Worm (Caenorhabditis elegans): ENCODE results near the gene Y116A8B.4.

Gene Y116A8B.4

DNA sequence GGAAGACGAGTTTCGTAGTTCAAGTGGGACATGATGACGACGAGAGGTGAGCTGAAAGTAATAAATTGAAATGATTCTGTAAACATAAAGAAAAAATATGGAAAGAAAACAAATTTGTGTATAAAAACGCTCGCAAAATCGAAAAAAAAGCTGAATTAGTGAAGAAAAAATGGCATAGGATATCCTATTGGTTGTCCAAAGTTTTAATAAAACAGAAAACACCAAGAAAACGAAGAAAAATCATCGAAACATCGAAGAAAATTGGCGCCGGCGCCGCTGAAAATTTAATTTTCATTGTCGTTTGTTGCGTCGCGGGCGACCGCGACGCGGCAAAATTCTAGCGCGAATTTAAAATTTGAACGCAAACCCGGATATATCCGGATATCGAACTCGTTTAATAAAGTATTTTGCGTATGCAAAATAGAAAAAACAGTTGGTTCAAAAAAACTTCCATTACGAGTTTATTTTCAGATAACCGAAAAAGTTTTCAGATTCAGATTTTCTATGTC is 50.1 kb downstream of the Y116A8B.4 start, which contains the start of gene gln-5 (continued):
- TF ChIP-seq madf-3 (GFP tag; IDR thresholded peaks at IDR 0.05) = peak; percentile 96
- TF ChIP-seq F49E8.2 (tag; optimal IDR thresholded peaks at IDR 0.05; ENCODE audit: insufficient read depth) = peak; percentile 48
- TF ChIP-seq nfyb-1 (GFP tag; IDR thresholded peaks at IDR 0.05) = peak; percentile 27; the same call in 1 of the 2 replicates
- TF ChIP-seq F22D6.2 (tag; optimal IDR thresholded peaks at IDR 0.05) = no peak
- no peak for TF ChIP-seq F37B4.10 (GFP tag; IDR thresholded peaks at IDR 0.05)
- TF ChIP-seq B0336.3 (GFP tag; IDR thresholded peaks at IDR 0.05) = peak; percentile 37; the same call in 1 of the 2 replicates
- TF ChIP-seq egl-18 (GFP tag; IDR thresholded peaks at IDR 0.05) = no peak
- TF ChIP-seq nhr-90 (tag; optimal IDR thresholded peaks at IDR 0.05) = no peak
- no peak for TF ChIP-seq bed-1 (GFP tag; IDR thresholded peaks at IDR 0.05)
- TF ChIP-seq efl-1 (GFP tag; optimal IDR thresholded peaks at IDR 0.05) = peak; percentile 97
- TF ChIP-seq madf-8 (GFP tag; conservative IDR thresholded peaks at IDR 0.05) = peak; percentile 95
- no peak for TF ChIP-seq ets-4 (GFP tag; optimal IDR thresholded peaks at IDR 0.05)
- TF ChIP-seq F57C9.4 (tag; optimal IDR thresholded peaks at IDR 0.05) = no peak
- TF ChIP-seq gei-17 (GFP tag; optimal IDR thresholded peaks at IDR 0.05) = no peak
- TF ChIP-seq nhr-80 (tag; optimal IDR thresholded peaks at IDR 0.05) = no peak
- TF ChIP-seq somi-1 (GFP tag; optimal IDR thresholded peaks at IDR 0.05) = no peak
- no peak for TF ChIP-seq unc-62 (GFP tag; optimal IDR thresholded peaks at IDR 0.05)
- peak; percentile 94 for TF ChIP-seq ceh-91 (GFP tag; IDR thresholded peaks at IDR 0.05)
- TF ChIP-seq nfya-1 (tag; optimal IDR thresholded peaks at IDR 0.05; ENCODE audit: borderline replicate concordance, insufficient read depth) = no peak
- no peak for TF ChIP-seq let-526 (GFP tag; IDR thresholded peaks at IDR 0.05)
- no peak for TF ChIP-seq Y53G8AR.9 (GFP tag; conservative IDR thresholded peaks at IDR 0.05)
- TF ChIP-seq xnd-1 (tag; optimal IDR thresholded peaks at IDR 0.05) = peak; percentile 93
- TF ChIP-seq dpff-1 (tag; optimal IDR thresholded peaks at IDR 0.05) = no peak
- no peak for TF ChIP-seq mes-4 (tag; optimal IDR thresholded peaks at IDR 0.05)
- TF ChIP-seq dpl-1 (GFP tag; optimal IDR thresholded peaks at IDR 0.05) = peak; percentile 90
- TF ChIP-seq lsl-1 (GFP tag; optimal IDR thresholded peaks at IDR 0.05) = peak; percentile 71
- peak; percentile 16 for TF ChIP-seq athp-1 (tag; optimal IDR thresholded peaks at IDR 0.05)
- TF ChIP-seq snpc-4 (GFP tag; optimal IDR thresholded peaks at IDR 0.05) = peak; percentile 35
- peak in 3 of 4 experiments; percentile 16 to 76 (median 71) for TF ChIP-seq snpc-4 (tag; optimal IDR thresholded peaks at IDR 0.05)
- no peak for TF ChIP-seq T07F8.4 (tag; optimal IDR thresholded peaks at IDR 0.05)
- TF ChIP-seq ztf-28 (GFP tag; IDR thresholded peaks at IDR 0.05) = no peak
- no peak for TF ChIP-seq B0035.1 (tag; optimal IDR thresholded peaks at IDR 0.05)
- no peak for TF ChIP-seq madf-10 (tag; optimal IDR thresholded peaks at IDR 0.05)
- TF ChIP-seq ztf-18 (tag; optimal IDR thresholded peaks at IDR 0.05) = no peak
- TF ChIP-seq zim-3 (tag; optimal IDR thresholded peaks at IDR 0.05) = no peak
- TF ChIP-seq Y95B8A.8 (GFP tag; IDR thresholded peaks at IDR 0.05) = 0 out of 2 replicates have a peak, but pooled peaks have one; percentile 66
- peak; percentile 77 for TF ChIP-seq rcor-1 (GFP tag; IDR thresholded peaks at IDR 0.05)
- TF ChIP-seq snpc-1.1 (tag; optimal IDR thresholded peaks at IDR 0.05; ENCODE audit: insufficient read depth) = no peak
- peak; percentile 41 for TF ChIP-seq snpc-1.3 (tag; optimal IDR thresholded peaks at IDR 0.05; ENCODE audit: insufficient read depth)
- TF ChIP-seq ekl-4 (GFP tag; IDR thresholded peaks at IDR 0.05) = no peak
- no peak for TF ChIP-seq F52B5.7 (tag; optimal IDR thresholded peaks at IDR 0.05)
- peak; percentile 98 for TF ChIP-seq madf-6 (GFP tag; IDR thresholded peaks at IDR 0.05)
- TF ChIP-seq nhr-27 (tag; optimal IDR thresholded peaks at IDR 0.05) = no peak
- TF ChIP-seq attf-3 (GFP tag; conservative IDR thresholded peaks at IDR 0.05) = no peak
- TF ChIP-seq cebp-1 (GFP tag; IDR thresholded peaks at IDR 0.05) = no peak
- TF ChIP-seq cebp-1 (tag; optimal IDR thresholded peaks at IDR 0.05) = no peak
- no peak for TF ChIP-seq repo-1 (tag; optimal IDR thresholded peaks at IDR 0.05)
- TF ChIP-seq die-1 (tag; optimal IDR thresholded peaks at IDR 0.05) = no peak
- no peak for TF ChIP-seq lag-1 (GFP tag; IDR thresholded peaks at IDR 0.05)

Measured in whole organism, young adult.